Fruit fly (Drosophila melanogaster): ENCODE results near the gene Mrp5.

Gene Mrp5

dm6 chr3R:19924331-19924730 lies 48.9 kb upstream of the Mrp5 start (continued):
- TF ChIP-seq CG4318 (GFP tag; optimal IDR thresholded peaks at IDR 0.05), result no peak
- no peak for TF ChIP-seq OdsH (GFP tag; optimal IDR thresholded peaks at IDR 0.05)
- TF ChIP-seq CG8319 (GFP tag; optimal IDR thresholded peaks at IDR 0.05), result no peak
- TF ChIP-seq Smox (GFP tag; optimal IDR thresholded peaks at IDR 0.05), result peak; percentile 25
- no peak for TF ChIP-seq Lpt (GFP tag; optimal IDR thresholded peaks at IDR 0.05)
- TF ChIP-seq Eip78C (GFP tag), result peak; percentile 93
- TF ChIP-seq salr (GFP tag; optimal IDR thresholded peaks at IDR 0.05), result peak in 1 of 2 experiments; percentile 45
- TF ChIP-seq cyc (GFP tag; optimal IDR thresholded peaks at IDR 0.05), result no peak
- no peak for TF ChIP-seq CG11294 (GFP tag; IDR thresholded peaks at IDR 0.05)
- TF ChIP-seq CG8119 (GFP tag; IDR thresholded peaks at IDR 0.05), result no peak
- TF ChIP-seq acj6 (GFP tag; optimal IDR thresholded peaks at IDR 0.05), result no peak
- TF ChIP-seq Sox14 (GFP tag; optimal IDR thresholded peaks at IDR 0.05), result no peak
- no peak for TF ChIP-seq Blimp-1 (GFP tag; optimal IDR thresholded peaks at IDR 0.05)
- TF ChIP-seq CG15336 (GFP tag; IDR thresholded peaks at IDR 0.05), result no peak
- no peak for TF ChIP-seq Eip93F (GFP tag; optimal IDR thresholded peaks at IDR 0.05)
- TF ChIP-seq CG9139 (GFP tag; optimal IDR thresholded peaks at IDR 0.05), result peak; percentile 32
- TF ChIP-seq CG7368 (GFP tag; optimal IDR thresholded peaks at IDR 0.05), result peak; percentile 57
- TF ChIP-seq CG10631 (GFP tag; optimal IDR thresholded peaks at IDR 0.05), result peak; percentile 55
- peak in 1 of 2 experiments; percentile 87 for TF ChIP-seq ss (GFP tag; optimal IDR thresholded peaks at IDR 0.05)
- TF ChIP-seq achi (GFP tag; optimal IDR thresholded peaks at IDR 0.05), result peak; percentile 28

DNA sequence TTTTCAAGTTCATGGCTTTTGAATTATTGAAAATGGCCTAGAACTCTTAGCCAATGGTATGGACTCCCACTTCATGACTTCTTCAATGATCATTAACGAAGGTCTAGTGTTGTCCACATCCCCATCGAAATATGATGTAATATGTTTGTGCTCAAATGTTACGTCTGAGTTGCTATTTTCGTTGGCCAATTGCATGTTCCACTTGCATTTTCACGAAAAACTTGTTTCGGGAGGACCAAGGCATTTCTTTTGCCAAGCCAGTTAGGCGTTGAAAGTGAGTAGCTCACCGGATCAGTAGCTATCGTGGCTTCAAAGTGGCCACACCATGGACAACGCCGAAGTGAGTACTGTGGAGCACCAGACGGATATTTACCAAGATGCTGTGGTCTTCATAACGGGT lies 42.7 kb upstream of the Mrp5 start, which contains the start of gene CG4770:
CG4770 (plus strand) TSS at position 301 of the 400 bp plus-strand sequence.
- TF ChIP-seq lz (GFP tag; optimal IDR thresholded peaks at IDR 0.05) (no peak), ss (GFP tag; optimal IDR thresholded peaks at IDR 0.05) (no peak), CG8119 (GFP tag; IDR thresholded peaks at IDR 0.05) (0 out of 3 replicates have a peak, but pooled peaks have one; percentile 25), CG1621 (tag; optimal IDR thresholded peaks at IDR 0.05) (no peak), CG9139 (GFP tag; optimal IDR thresholded peaks at IDR 0.05) (no peak), CG16779 (tag; optimal IDR thresholded peaks at IDR 0.05) (no peak), CG6276 (GFP tag; optimal IDR thresholded peaks at IDR 0.05) (peak; percentile 3), eg (GFP tag; IDR thresholded peaks at IDR 0.05) (0 out of 3 replicates have a peak, but pooled peaks have one; percentile 9), esn (GFP tag; optimal IDR thresholded peaks at IDR 0.05) (no peak), Eip78C (GFP tag) (no peak), fd85E (GFP tag; optimal IDR thresholded peaks at IDR 0.05) (no peak), Hr4 (GFP tag; optimal IDR thresholded peaks at IDR 0.05) (no peak), Sox14 (GFP tag; optimal IDR thresholded peaks at IDR 0.05) (no peak), pdm3 (GFP tag; optimal IDR thresholded peaks at IDR 0.05) (no peak)

dm6 chr3R:19917739-19918138 lies 42.3 kb upstream of the Mrp5 start, which contains the start of gene CG4465:
CG4465 (minus strand) TSS chr3R:19917839.
- TF ChIP-seq Gug (GFP tag; IDR thresholded peaks at IDR 0.05) (no peak), fkh (GFP tag; optimal IDR thresholded peaks at IDR 0.05) (peak; percentile 19)

DNA sequence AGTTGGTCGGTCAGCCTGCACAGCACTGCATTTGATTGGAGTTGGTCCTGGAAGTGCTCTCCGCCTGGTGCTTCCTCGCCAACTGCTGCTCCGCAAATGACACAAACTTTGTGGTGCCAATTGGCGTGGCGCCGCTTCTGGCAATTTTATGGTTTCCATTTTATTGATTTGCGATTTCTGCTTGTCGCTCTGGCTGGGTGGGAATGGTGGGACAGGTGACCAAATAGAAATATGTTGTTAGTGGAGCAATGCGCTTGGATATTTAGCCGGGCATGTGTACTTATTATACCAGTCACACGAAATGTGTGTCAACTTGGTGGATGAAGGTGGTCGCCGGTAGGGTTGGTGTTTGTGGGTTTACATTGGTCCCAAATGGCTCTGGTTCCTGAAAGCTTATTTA lies 39.8 kb upstream of the Mrp5 start, which contains the start of the genes Xport-A and Xport-B:
Xport-A (minus strand) TSS at position 101 of the 400 bp plus-strand sequence.
Xport-B (minus strand) TSS at position 101 of the 400 bp plus-strand sequence.
- TF ChIP-seq CG8632 (GFP tag; optimal IDR thresholded peaks at IDR 0.05) (no peak), CG10631 (GFP tag; optimal IDR thresholded peaks at IDR 0.05) (no peak), Hr38 (GFP tag; optimal IDR thresholded peaks at IDR 0.05) (no peak), Eip78C (GFP tag) (no peak), vri (GFP tag; optimal IDR thresholded peaks at IDR 0.05) (no peak), CG15336 (GFP tag; IDR thresholded peaks at IDR 0.05) (no peak), Sox15 (GFP tag; optimal IDR thresholded peaks at IDR 0.05) (no peak), dsx (GFP tag; optimal IDR thresholded peaks at IDR 0.05; ENCODE audit: poor library complexity, severe bottlenecking) (no peak), achi (GFP tag; optimal IDR thresholded peaks at IDR 0.05) (no peak), lz (GFP tag; optimal IDR thresholded peaks at IDR 0.05) (no peak), Met (GFP tag; optimal IDR thresholded peaks at IDR 0.05) (no peak), CG8319 (GFP tag; optimal IDR thresholded peaks at IDR 0.05) (no peak), CG16779 (tag; optimal IDR thresholded peaks at IDR 0.05) (no peak), Blimp-1 (GFP tag; optimal IDR thresholded peaks at IDR 0.05) (no peak)
